Fruit fly (Drosophila melanogaster) whole organism, prepupa: ENCODE measurements around the gene NetA.

ENCODE experiments used
- CG10631 ChIP-seq: fragments of 200-800 bp; sonication (Bioruptor generic); optimal IDR thresholded peaks from 2 replicates; lab custom pipeline; 2016; ENCODE audit warnings: missing biosample characterization, missing genetic modification characterization
- CG11902 ChIP-seq: fragments of 200-800 bp; sonication (Bioruptor generic); optimal IDR thresholded peaks from 3 replicates; lab custom pipeline; 2016; ENCODE audit warnings: missing biosample characterization, missing genetic modification characterization
- CG15336 ChIP-seq: fragments of 200-800 bp; sonication (Bioruptor generic); IDR thresholded peaks from 2 replicates; pipeline ENCODE4 v1.3.6; 2022; ENCODE audit warnings: missing biosample characterization, missing genetic modification characterization
- CG1621 ChIP-seq: fragments of 200-800 bp; sonication (Bioruptor generic); optimal IDR thresholded peaks from 3 replicates; lab custom pipeline; 2018; ENCODE audit warnings: missing biosample characterization, mild to moderate bottlenecking, missing genetic modification characterization
- CG16779 ChIP-seq: fragments of 200-800 bp; sonication (Bioruptor generic); optimal IDR thresholded peaks from 3 replicates; lab custom pipeline; 2017; ENCODE audit warnings: missing biosample characterization, mild to moderate bottlenecking, missing genetic modification characterization
- CG3032 ChIP-seq: fragments of 200-800 bp; optimal IDR thresholded peaks from 2 replicates; lab custom pipeline; 2019; ENCODE audit warnings: missing biosample characterization, mild to moderate bottlenecking, missing genetic modification characterization, moderate library complexity
- CG32006 ChIP-seq: fragments of 200-800 bp; sonication (Bioruptor generic); optimal IDR thresholded peaks from 3 replicates; lab custom pipeline; 2017; ENCODE audit warnings: missing biosample characterization, mild to moderate bottlenecking, missing genetic modification characterization
- CG4318 ChIP-seq: fragments of 200-800 bp; sonication (Bioruptor generic); optimal IDR thresholded peaks from 3 replicates; lab custom pipeline; 2017; ENCODE audit warnings: missing biosample characterization, mild to moderate bottlenecking, missing genetic modification characterization
- CG6163 ChIP-seq: fragments of 200-800 bp; sonication (Bioruptor generic); IDR thresholded peaks from 3 replicates; pipeline ENCODE4 v1.3.6; 2022; ENCODE audit warnings: missing biosample characterization, missing genetic modification characterization
- CG6276 ChIP-seq: fragments of 200-800 bp; sonication (Bioruptor generic); optimal IDR thresholded peaks from 2 replicates; lab custom pipeline; 2017; ENCODE audit warnings: missing biosample characterization, mild to moderate bottlenecking, missing genetic modification characterization
- CG6792 ChIP-seq: fragments of 200-800 bp; sonication (Bioruptor generic); optimal IDR thresholded peaks from 3 replicates; lab custom pipeline; 2016; ENCODE audit warnings: missing biosample characterization, missing genetic modification characterization
- CG6808 ChIP-seq: fragments of 200-800 bp; sonication (Bioruptor generic); optimal IDR thresholded peaks from 3 replicates; lab custom pipeline; 2017; ENCODE audit warnings: missing biosample characterization, missing genetic modification characterization, mild to moderate bottlenecking, moderate library complexity, missing genetic modification reagents
- CG8319 ChIP-seq: fragments of 200-800 bp; sonication (Bioruptor generic); optimal IDR thresholded peaks from 3 replicates; lab custom pipeline; 2016; ENCODE audit warnings: missing biosample characterization, missing genetic modification characterization
- CG8632 ChIP-seq: fragments of 200-800 bp; sonication (Bioruptor generic); optimal IDR thresholded peaks from 3 replicates; lab custom pipeline; 2016; ENCODE audit warnings: missing biosample characterization, missing genetic modification characterization
- Eip78C ChIP-seq: fragments of 200-800 bp; sonication (Bioruptor generic); peaks from one replicate; lab custom pipeline; 2016; ENCODE audit warnings: missing biosample characterization, missing genetic modification characterization
- Eip93F ChIP-seq: fragments of 200-800 bp; sonication (Bioruptor generic); optimal IDR thresholded peaks from 2 replicates; lab custom pipeline; 2016; ENCODE audit warnings: missing biosample characterization, mild to moderate bottlenecking, missing genetic modification characterization
- Ets21C ChIP-seq: fragments of 200-800 bp; sonication (Bioruptor generic); optimal IDR thresholded peaks from 3 replicates; lab custom pipeline; 2016; ENCODE audit warnings: missing biosample characterization, missing genetic modification characterization
- Hr38 ChIP-seq: sonication (Bioruptor generic); optimal IDR thresholded peaks from 2 replicates; lab custom pipeline; 2016; ENCODE audit warnings: missing biosample characterization, missing genetic modification characterization
- Hr4 ChIP-seq: fragments of 200-800 bp; sonication (Bioruptor generic); optimal IDR thresholded peaks from 3 replicates; lab custom pipeline; 2016; ENCODE audit warnings: missing biosample characterization, missing genetic modification characterization
- Lpt ChIP-seq: fragments of 200-800 bp; sonication (Bioruptor generic); optimal IDR thresholded peaks from 3 replicates; lab custom pipeline; 2016; ENCODE audit warnings: missing biosample characterization, missing genetic modification characterization
- Met ChIP-seq: fragments of 200-800 bp; sonication (Bioruptor generic); optimal IDR thresholded peaks from 3 replicates; lab custom pipeline; 2016; ENCODE audit warnings: missing biosample characterization, missing genetic modification characterization
- OdsH ChIP-seq: fragments of 200-800 bp; sonication (Bioruptor generic); optimal IDR thresholded peaks from 3 replicates; lab custom pipeline; 2016; ENCODE audit warnings: missing biosample characterization, missing genetic modification characterization
- Smox ChIP-seq: fragments of 200-800 bp; sonication (Bioruptor generic); optimal IDR thresholded peaks from 3 replicates; lab custom pipeline; 2016; ENCODE audit warnings: missing biosample characterization, missing genetic modification characterization
- Sox102F ChIP-seq: fragments of 200-800 bp; sonication (Bioruptor generic); optimal IDR thresholded peaks from 2 replicates; lab custom pipeline; 2016; ENCODE audit warnings: missing biosample characterization, mild to moderate bottlenecking, missing genetic modification characterization
- Sox14 ChIP-seq: fragments of 200-800 bp; sonication (Bioruptor generic); optimal IDR thresholded peaks from 3 replicates; lab custom pipeline; 2016; ENCODE audit warnings: missing biosample characterization, missing genetic modification characterization
- Sox15 ChIP-seq: fragments of 200-800 bp; sonication (Bioruptor generic); optimal IDR thresholded peaks from 3 replicates; lab custom pipeline; 2016; ENCODE audit warnings: missing biosample characterization, missing genetic modification characterization
- cyc ChIP-seq: fragments of 200-800 bp; sonication (Bioruptor generic); optimal IDR thresholded peaks from 3 replicates; lab custom pipeline; 2016; ENCODE audit warnings: missing biosample characterization, missing genetic modification characterization
- eg ChIP-seq: fragments of 200-800 bp; sonication (Bioruptor generic); IDR thresholded peaks from 3 replicates; pipeline ENCODE4 v1.3.6; 2022; ENCODE audit warnings: missing biosample characterization, missing genetic modification characterization
- fd59A ChIP-seq: fragments of 200-800 bp; sonication (Bioruptor generic); optimal IDR thresholded peaks from 2 replicates; lab custom pipeline; 2017; ENCODE audit warnings: missing biosample characterization, mild to moderate bottlenecking, missing genetic modification characterization, missing genetic modification reagents
- fd85E ChIP-seq: fragments of 200-800 bp; sonication (Bioruptor generic); optimal IDR thresholded peaks from 3 replicates; lab custom pipeline; 2016; ENCODE audit warnings: missing biosample characterization, missing genetic modification characterization
- fkh ChIP-seq: fragments of 200-800 bp; sonication (Bioruptor generic); optimal IDR thresholded peaks from 3 replicates; lab custom pipeline; 2017; ENCODE audit warnings: missing biosample characterization, mild to moderate bottlenecking, missing genetic modification characterization, moderate library complexity
- lz ChIP-seq: fragments of 200-800 bp; sonication (Bioruptor generic); optimal IDR thresholded peaks from 3 replicates; lab custom pipeline; 2016; ENCODE audit warnings: missing biosample characterization, missing genetic modification characterization
- salr ChIP-seq, 2 experiments: fragments of 200-800 bp; sonication (Bioruptor generic); optimal IDR thresholded peaks; 3 replicates each; lab custom pipeline; 2016 to 2018; ENCODE audit warnings: missing biosample characterization in 2 of 2, missing genetic modification characterization in 2 of 2, mild to moderate bottlenecking in 1 of 2
- spab ChIP-seq: fragments of 200-800 bp; sonication (Bioruptor generic); optimal IDR thresholded peaks from 2 replicates; lab custom pipeline; 2017; ENCODE audit warnings: missing biosample characterization, mild to moderate bottlenecking, missing genetic modification characterization, missing genetic modification reagents
- svp ChIP-seq: fragments of 200-800 bp; sonication (Bioruptor generic); peaks from one replicate; lab custom pipeline; 2016; ENCODE audit warnings: missing biosample characterization, missing genetic modification characterization
- topi ChIP-seq: fragments of 200-800 bp; sonication (Bioruptor generic); optimal IDR thresholded peaks from 3 replicates; lab custom pipeline; 2016; ENCODE audit warnings: missing biosample characterization, missing genetic modification characterization
- vri ChIP-seq: fragments of 200-800 bp; sonication (Bioruptor generic); optimal IDR thresholded peaks from 3 replicates; lab custom pipeline; 2016; ENCODE audit warnings: missing biosample characterization, mild to moderate bottlenecking, missing genetic modification characterization

NetA gene

dm6 chrX:14602421-14602846, 51.3 kb downstream of the NetA start, which contains the start of gene sbm (continued):
- no peak for TF ChIP-seq spab (GFP tag; lab: Kevin White, UChicago)
- peak; percentile 26 for TF ChIP-seq cyc
- peak; percentile 9 for TF ChIP-seq lz
- peak; percentile 1 for TF ChIP-seq Met
- TF ChIP-seq CG6808, result no peak
- no peak for TF ChIP-seq fd59A (GFP tag; lab: Kevin White, UChicago)
- no peak for TF ChIP-seq CG11902 (GFP tag; lab: Kevin White, UChicago)
- TF ChIP-seq vri (GFP tag; lab: Kevin White, UChicago), result no peak
- TF ChIP-seq CG6163 (GFP tag; lab: Robert Waterston, UW), result peak; percentile 49; the same call in 2 of the 3 replicates
- TF ChIP-seq CG4318 (GFP tag; lab: Kevin White, UChicago), result no peak
- no peak for TF ChIP-seq CG8632 (GFP tag; lab: Kevin White, UChicago)
- no peak for TF ChIP-seq Lpt (GFP tag; lab: Kevin White, UChicago)
- no peak for TF ChIP-seq CG1621
- peak; percentile 8 for TF ChIP-seq Sox15 (GFP tag; lab: Kevin White, UChicago)
- TF ChIP-seq Ets21C, result no peak
- peak; percentile 60 for TF ChIP-seq eg (GFP tag; lab: Robert Waterston, UW)
- TF ChIP-seq CG16779 (tag; lab: Kevin White, UChicago), result no peak
- TF ChIP-seq Eip93F (GFP tag; lab: Kevin White, UChicago), result no peak
- TF ChIP-seq CG6276 (GFP tag; lab: Kevin White, UChicago), result no peak
- TF ChIP-seq svp (GFP tag; lab: Kevin White, UChicago), result no peak
- no peak for TF ChIP-seq CG8319
- no peak for TF ChIP-seq salr (GFP tag; optimal IDR thresholded peaks at IDR 0.05; lab: Kevin White, UChicago)
- TF ChIP-seq, all 60 proteins: peak for 17

- no peak for TF ChIP-seq Hr38 (GFP tag; lab: Kevin White, UChicago)
- TF ChIP-seq fd85E (GFP tag; lab: Kevin White, UChicago), result no peak
These were observed 51.8 kb downstream of the NetA start for dm6 chrX:14601922-14602321.

dm6 chrX:14599431-14599830, 54.3 kb downstream of the NetA start:
- TF ChIP-seq topi (GFP tag; lab: Kevin White, UChicago) (no peak), CG8319 (no peak), OdsH (GFP tag; lab: Kevin White, UChicago) (no peak), CG15336 (GFP tag; lab: Robert Waterston, UW) (no peak), Eip93F (GFP tag; lab: Kevin White, UChicago) (no peak), CG6808 (no peak), CG32006 (GFP tag; lab: Kevin White, UChicago) (no peak), lz (no peak), CG6792 (GFP tag; lab: Kevin White, UChicago) (no peak), CG8632 (GFP tag; lab: Kevin White, UChicago) (no peak), CG10631 (no peak), Hr4 (no peak), Hr38 (GFP tag; lab: Kevin White, UChicago) (no peak), fkh (no peak), Sox14 (no peak), CG3032 (tag; lab: Kevin White, UChicago) (no peak), Ets21C (no peak), vri (GFP tag; lab: Kevin White, UChicago) (no peak), CG16779 (tag; lab: Kevin White, UChicago) (no peak)

- TF ChIP-seq Smox (GFP tag; lab: Kevin White, UChicago) (no peak), Eip78C (GFP tag; lab: Kevin White, UChicago) (peak; percentile 15), Sox102F (GFP tag; lab: Kevin White, UChicago) (no peak)
- TF ChIP-seq, all 60 proteins: peak for 1
These were observed 55.0 kb downstream of the NetA start for dm6 chrX:14598706-14599105.
